Worm (Caenorhabditis elegans): Measurements from ENCODE around the gene Y72A10A.1.

Gene Y72A10A.1

ce11 chrX:6128773-6129172 lies 9.4 kb downstream of the Y72A10A.1 start:
- TF ChIP-seq ztf-6 (GFP tag; IDR thresholded peaks at IDR 0.05) (no peak), snpc-1.1 (tag; optimal IDR thresholded peaks at IDR 0.05; ENCODE audit: insufficient read depth) (no peak), him-1 (tag; optimal IDR thresholded peaks at IDR 0.05) (no peak), ztf-18 (tag; optimal IDR thresholded peaks at IDR 0.05) (no peak), C06A6.2 (GFP tag; conservative IDR thresholded peaks at IDR 0.05) (no peak), let-526 (GFP tag; IDR thresholded peaks at IDR 0.05) (no peak), atf-7 (tag; optimal IDR thresholded peaks at IDR 0.05) (no peak), snpc-4 (GFP tag; optimal IDR thresholded peaks at IDR 0.05) (no peak), snpc-4 (tag; optimal IDR thresholded peaks at IDR 0.05) (no peak), hmg-20 (GFP tag; IDR thresholded peaks at IDR 0.05) (no peak), athp-1 (tag; optimal IDR thresholded peaks at IDR 0.05) (no peak), bed-2 (GFP tag; IDR thresholded peaks at IDR 0.05) (no peak), mel-28 (tag; optimal IDR thresholded peaks at IDR 0.05; ENCODE audit: borderline replicate concordance) (no peak), nfyb-1 (GFP tag; IDR thresholded peaks at IDR 0.05) (no peak), unc-130 (GFP tag; optimal IDR thresholded peaks at IDR 0.05) (no peak), madf-3 (GFP tag; IDR thresholded peaks at IDR 0.05) (no peak), F55B11.4 (tag; optimal IDR thresholded peaks at IDR 0.05; ENCODE audit: borderline replicate concordance, insufficient read depth) (no peak), lin-26 (GFP tag; IDR thresholded peaks at IDR 0.05) (no peak), rpc-1 (optimal IDR thresholded peaks at IDR 0.05) (no peak), rpc-1 (tag; optimal IDR thresholded peaks at IDR 0.05) (no peak)

- TF ChIP-seq cebp-1 (GFP tag; IDR thresholded peaks at IDR 0.05) (no peak), cebp-1 (tag; optimal IDR thresholded peaks at IDR 0.05) (peak; percentile 38), dox-1 (GFP tag; IDR thresholded peaks at IDR 0.05) (peak; percentile 51; the same call in 1 of the 2 replicates), ekl-4 (GFP tag; IDR thresholded peaks at IDR 0.05) (no peak), nhr-80 (tag; optimal IDR thresholded peaks at IDR 0.05) (peak; percentile 34), nfyb-1 (GFP tag; IDR thresholded peaks at IDR 0.05) (peak; percentile 63; the same call in 1 of the 2 replicates), rcor-1 (GFP tag; IDR thresholded peaks at IDR 0.05) (no peak), tbp1 (GFP tag; optimal IDR thresholded peaks at IDR 0.05) (no peak), C17E4.6 (GFP tag; IDR thresholded peaks at IDR 0.05) (0 out of 2 replicates have a peak, but pooled peaks have one; percentile 22), zfh-2 (GFP tag; conservative IDR thresholded peaks at IDR 0.05) (peak; percentile 53), chd-7 (tag; optimal IDR thresholded peaks at IDR 0.05) (peak; percentile 2)
These were observed 9.9 kb downstream of the Y72A10A.1 start, which contains the start of gene C15H9.9 for ce11 chrX:6128225-6128686. TSS of gene C15H9.9 (minus strand) at chrX:6128275.

ce11 chrX:6122026-6122425 lies 16.1 kb downstream of the Y72A10A.1 start, which contains the start of gene nnt-1:
TSS of gene nnt-1 (plus strand) at chrX:6122311.
- no peak for TF ChIP-seq zim-3 (tag; optimal IDR thresholded peaks at IDR 0.05)
- TF ChIP-seq pbrm-1 (GFP tag; IDR thresholded peaks at IDR 0.05): no peak
- no peak for TF ChIP-seq F10E7.11 (tag; optimal IDR thresholded peaks at IDR 0.05)
- no peak for TF ChIP-seq nfya-1 (tag; optimal IDR thresholded peaks at IDR 0.05; ENCODE audit: borderline replicate concordance, insufficient read depth)
- TF ChIP-seq bed-2 (GFP tag; IDR thresholded peaks at IDR 0.05): no peak
- TF ChIP-seq unc-62 (GFP tag; optimal IDR thresholded peaks at IDR 0.05): no peak
- TF ChIP-seq B0261.1 (tag; optimal IDR thresholded peaks at IDR 0.05): no peak
- TF ChIP-seq him-1 (tag; optimal IDR thresholded peaks at IDR 0.05): no peak
- TF ChIP-seq sdz-38 (tag; optimal IDR thresholded peaks at IDR 0.05): no peak
- TF ChIP-seq sptf-2 (GFP tag; optimal IDR thresholded peaks at IDR 0.05): no peak
- TF ChIP-seq hmg-20 (GFP tag; IDR thresholded peaks at IDR 0.05): no peak
- TF ChIP-seq snpc-1.3 (tag; optimal IDR thresholded peaks at IDR 0.05; ENCODE audit: insufficient read depth): no peak
- TF ChIP-seq Y67H2A.10 (GFP tag; conservative IDR thresholded peaks at IDR 0.05): no peak
- TF ChIP-seq akir-1 (GFP tag; optimal IDR thresholded peaks at IDR 0.05): no peak
- no peak for TF ChIP-seq ets-4 (GFP tag; optimal IDR thresholded peaks at IDR 0.05)
- no peak for TF ChIP-seq snpc-1.1 (tag; optimal IDR thresholded peaks at IDR 0.05; ENCODE audit: insufficient read depth)
